Fruit fly (Drosophila melanogaster): ENCODE data around the gene CG10694.
A peak's percentile ranks its signal among the peaks of the same experiment; 100 is the strongest.

CG10694 gene

dm6 chr3R:24142971-24143370 is 35.8 kb downstream of the CG10694 start (continued):
- TF ChIP-seq CG11762 (GFP tag; optimal IDR thresholded peaks at IDR 0.05; ENCODE audit: insufficient read depth) = peak; percentile 80
- peak; percentile 86 for TF ChIP-seq OdsH (GFP tag; optimal IDR thresholded peaks at IDR 0.05)
- TF ChIP-seq Hr4 (GFP tag; optimal IDR thresholded peaks at IDR 0.05) = peak; percentile 79
- TF ChIP-seq CG31627 (GFP tag; optimal IDR thresholded peaks at IDR 0.05) = peak; percentile 80
- peak; percentile 86 for TF ChIP-seq lz (GFP tag; optimal IDR thresholded peaks at IDR 0.05)
- peak; percentile 59 to 77 for TF ChIP-seq salr (GFP tag; optimal IDR thresholded peaks at IDR 0.05)
- peak; percentile 87 for TF ChIP-seq dsx (GFP tag; optimal IDR thresholded peaks at IDR 0.05; ENCODE audit: poor library complexity, severe bottlenecking)
- TF ChIP-seq ss (GFP tag; optimal IDR thresholded peaks at IDR 0.05) = peak; percentile 86 to 92
- TF ChIP-seq CG11902 (GFP tag; optimal IDR thresholded peaks at IDR 0.05) = peak; percentile 84
- TF ChIP-seq Hr38 (GFP tag; optimal IDR thresholded peaks at IDR 0.05) = no peak
- TF ChIP-seq CG10669 (GFP tag; optimal IDR thresholded peaks at IDR 0.05) = peak; percentile 87
- peak; percentile 77 for TF ChIP-seq net (GFP tag; optimal IDR thresholded peaks at IDR 0.05)
- peak; percentile 94 for TF ChIP-seq CG6163 (GFP tag; IDR thresholded peaks at IDR 0.05)
- TF ChIP-seq CG3032 (tag; optimal IDR thresholded peaks at IDR 0.05) = peak; percentile 92
- TF ChIP-seq topi (GFP tag; optimal IDR thresholded peaks at IDR 0.05) = peak; percentile 83
- peak; percentile 77 for TF ChIP-seq CG34406 (GFP tag; optimal IDR thresholded peaks at IDR 0.05)
- peak; percentile 87 for TF ChIP-seq spab (GFP tag; optimal IDR thresholded peaks at IDR 0.05)
- TF ChIP-seq fkh (GFP tag; optimal IDR thresholded peaks at IDR 0.05) = no peak

dm6 chr3R:24143372-24143771 is 36.2 kb downstream of the CG10694 start:
- no peak for TF ChIP-seq CG3919 (GFP tag; optimal IDR thresholded peaks at IDR 0.05)
- no peak for TF ChIP-seq pdm3 (GFP tag; optimal IDR thresholded peaks at IDR 0.05)
- no peak for TF ChIP-seq CG9139 (GFP tag; optimal IDR thresholded peaks at IDR 0.05)
- TF ChIP-seq CG10631 (GFP tag; optimal IDR thresholded peaks at IDR 0.05) = no peak
- TF ChIP-seq salr (GFP tag; optimal IDR thresholded peaks at IDR 0.05) = no peak
- TF ChIP-seq svp (GFP tag) = no peak
- no peak for TF ChIP-seq spab (GFP tag; optimal IDR thresholded peaks at IDR 0.05)
- no peak for TF ChIP-seq Sox102F (GFP tag; optimal IDR thresholded peaks at IDR 0.05)

- TF ChIP-seq CG8632 (GFP tag; optimal IDR thresholded peaks at IDR 0.05) (peak; percentile 45), Blimp-1 (GFP tag; optimal IDR thresholded peaks at IDR 0.05) (no peak), CG15336 (GFP tag; IDR thresholded peaks at IDR 0.05) (peak; percentile 36), svp (GFP tag) (peak; percentile 79), CG11294 (GFP tag; IDR thresholded peaks at IDR 0.05) (no peak), dac (GFP tag; optimal IDR thresholded peaks at IDR 0.05) (peak; percentile 31), CG6163 (GFP tag; IDR thresholded peaks at IDR 0.05) (0 out of 3 replicates have a peak, but pooled peaks have one; percentile 22), CG9139 (GFP tag; optimal IDR thresholded peaks at IDR 0.05) (peak; percentile 29), CG1621 (tag; optimal IDR thresholded peaks at IDR 0.05) (no peak), Lpt (GFP tag; optimal IDR thresholded peaks at IDR 0.05) (no peak), esn (GFP tag; optimal IDR thresholded peaks at IDR 0.05) (peak; percentile 59), spab (GFP tag; optimal IDR thresholded peaks at IDR 0.05) (peak; percentile 67), dsx (GFP tag; optimal IDR thresholded peaks at IDR 0.05; ENCODE audit: poor library complexity, severe bottlenecking) (no peak), CG7368 (GFP tag; optimal IDR thresholded peaks at IDR 0.05) (peak; percentile 44), Eip78C (GFP tag) (peak; percentile 90), Sox102F (GFP tag; optimal IDR thresholded peaks at IDR 0.05) (no peak), Ets21C (GFP tag; optimal IDR thresholded peaks at IDR 0.05) (no peak), CG31627 (GFP tag; optimal IDR thresholded peaks at IDR 0.05) (peak; percentile 45), CG4318 (GFP tag; optimal IDR thresholded peaks at IDR 0.05) (peak; percentile 53), CG34406 (GFP tag; optimal IDR thresholded peaks at IDR 0.05) (peak; percentile 10), fd85E (GFP tag; optimal IDR thresholded peaks at IDR 0.05) (no peak), CG3919 (GFP tag; optimal IDR thresholded peaks at IDR 0.05) (peak; percentile 60), OdsH (GFP tag; optimal IDR thresholded peaks at IDR 0.05) (peak; percentile 57), topi (GFP tag; optimal IDR thresholded peaks at IDR 0.05) (peak; percentile 48), Ets96B (tag; optimal IDR thresholded peaks at IDR 0.05) (peak; percentile 58), CG11762 (GFP tag; optimal IDR thresholded peaks at IDR 0.05; ENCODE audit: insufficient read depth) (peak; percentile 22), acj6 (GFP tag; optimal IDR thresholded peaks at IDR 0.05) (peak; percentile 58), fkh (GFP tag; optimal IDR thresholded peaks at IDR 0.05) (no peak), CG11902 (GFP tag; optimal IDR thresholded peaks at IDR 0.05) (no peak), CG10631 (GFP tag; optimal IDR thresholded peaks at IDR 0.05) (peak; percentile 61), CG6808 (GFP tag; optimal IDR thresholded peaks at IDR 0.05) (peak; percentile 68), Met (GFP tag; optimal IDR thresholded peaks at IDR 0.05) (peak; percentile 43), Sox14 (GFP tag; optimal IDR thresholded peaks at IDR 0.05) (peak; percentile 68), Sox15 (GFP tag; optimal IDR thresholded peaks at IDR 0.05) (peak; percentile 8), eg (GFP tag; IDR thresholded peaks at IDR 0.05) (0 out of 3 replicates have a peak, but pooled peaks have one; percentile 8), net (GFP tag; optimal IDR thresholded peaks at IDR 0.05) (peak; percentile 23), cyc (GFP tag; optimal IDR thresholded peaks at IDR 0.05) (peak; percentile 20), pdm3 (GFP tag; optimal IDR thresholded peaks at IDR 0.05) (peak; percentile 49)
Observed at dm6 chr3R:24143779-24144178, 36.6 kb downstream of the CG10694 start.
